Worm (Caenorhabditis elegans) whole organism, L2 larva: Measurements from ENCODE around the gene F23F1.6.

Source experiments
- C34F6.9 ChIP-seq: fragments of 150-350 bp; optimal IDR thresholded peaks from 2 replicates; lab custom pipeline; 2014; ENCODE audit warnings: missing biosample characterization, missing genetic modification characterization
- F13H6.1 ChIP-seq: sonication (generic microtip); optimal IDR thresholded peaks from 2 replicates; lab custom pipeline; 2016; ENCODE audit warnings: missing genetic modification characterization, missing compliant biosample characterization
- R02D3.7 ChIP-seq: fragments of 150-350 bp; optimal IDR thresholded peaks from 2 replicates; lab custom pipeline; 2014; ENCODE audit warnings: missing biosample characterization, missing genetic modification characterization
- Y55F3AM.14 ChIP-seq: fragments of 200-800 bp; sonication (Bioruptor generic); optimal IDR thresholded peaks from 2 replicates; lab custom pipeline; 2018; ENCODE audit warnings: mild to moderate bottlenecking, missing genetic modification characterization, missing compliant biosample characterization
- ZK546.5 ChIP-seq: sonication (generic microtip); optimal IDR thresholded peaks from 2 replicates; lab custom pipeline; 2017; ENCODE audit warnings: missing biosample characterization, missing genetic modification characterization
- alr-1 ChIP-seq: fragments of 150-350 bp; optimal IDR thresholded peaks from 2 replicates; lab custom pipeline; 2014; ENCODE audit warnings: missing biosample characterization, missing genetic modification characterization
- aly-2 ChIP-seq: fragments of 150-350 bp; optimal IDR thresholded peaks from 2 replicates; lab custom pipeline; 2014; ENCODE audit warnings: missing biosample characterization, missing genetic modification characterization
- ama-1 ChIP-seq: fragments of 150-350 bp; optimal IDR thresholded peaks from 2 replicates; lab custom pipeline; 2018; ENCODE audit warnings: inconsistent platforms
- blmp-1 ChIP-seq: sonication (generic microtip); optimal IDR thresholded peaks from 2 replicates; lab custom pipeline; 2017; ENCODE audit warnings: missing genetic modification characterization, mild to moderate bottlenecking, missing compliant biosample characterization, antibody characterized with exemption, moderate library complexity; ENCODE audit not compliant: insufficient read depth
- ceh-16 ChIP-seq: fragments of 150-350 bp; optimal IDR thresholded peaks from 2 replicates; lab custom pipeline; 2014; ENCODE audit warnings: missing biosample characterization, missing genetic modification characterization
- ceh-82 ChIP-seq: fragments of 150-350 bp; optimal IDR thresholded peaks from 2 replicates; lab custom pipeline; 2014; ENCODE audit warnings: missing biosample characterization, missing genetic modification characterization
- crh-2 ChIP-seq: sonication (generic microtip); optimal IDR thresholded peaks from 2 replicates; lab custom pipeline; 2017; ENCODE audit warnings: missing biosample characterization, missing genetic modification characterization
- dmd-4 ChIP-seq: sonication (generic microtip); optimal IDR thresholded peaks from 2 replicates; lab custom pipeline; 2017; ENCODE audit warnings: missing biosample characterization, missing genetic modification characterization
- egl-27 ChIP-seq: sonication (generic microtip); optimal IDR thresholded peaks from 3 replicates; lab custom pipeline; 2017; ENCODE audit warnings: missing biosample characterization, missing genetic modification reagents, missing genetic modification characterization
- elt-1 ChIP-seq: fragments of 150-350 bp; optimal IDR thresholded peaks from 2 replicates; lab custom pipeline; 2014; ENCODE audit warnings: missing biosample characterization, missing genetic modification characterization
- elt-3 ChIP-seq: sonication (generic microtip); optimal IDR thresholded peaks from 2 replicates; lab custom pipeline; 2017; ENCODE audit warnings: missing biosample characterization, missing genetic modification characterization
- fos-1 ChIP-seq: fragments of 150-350 bp; optimal IDR thresholded peaks from 2 replicates; lab custom pipeline; 2014; ENCODE audit warnings: missing biosample characterization, missing genetic modification characterization
- gmeb-1 ChIP-seq: fragments of 150-350 bp; optimal IDR thresholded peaks from 2 replicates; lab custom pipeline; 2014; ENCODE audit warnings: missing biosample characterization, missing genetic modification characterization
- lin-11 ChIP-seq: fragments of 150-350 bp; sonication (generic microtip); optimal IDR thresholded peaks from 2 replicates; lab custom pipeline; 2014; ENCODE audit warnings: missing biosample characterization, missing genetic modification characterization, inconsistent platforms, mixed read lengths
- lin-13 ChIP-seq: fragments of 150-350 bp; optimal IDR thresholded peaks from 2 replicates; lab custom pipeline; 2014; ENCODE audit warnings: missing biosample characterization, missing genetic modification reagents, missing genetic modification characterization
- lin-39 ChIP-seq: fragments of 150-350 bp; optimal IDR thresholded peaks from 2 replicates; lab custom pipeline; 2014; ENCODE audit warnings: missing biosample characterization, missing genetic modification reagents, missing genetic modification characterization
- lsy-2 ChIP-seq, 2 experiments: fragments of 150-350 bp in 1 of 2; sonication (generic microtip) in 1 of 2; optimal IDR thresholded peaks; 2 replicates each; lab custom pipeline; 2014 to 2017; ENCODE audit warnings: missing biosample characterization in 2 of 2, missing genetic modification characterization in 2 of 2
- mab-5 ChIP-seq: fragments of 150-350 bp; optimal IDR thresholded peaks from 2 replicates; lab custom pipeline; 2014; ENCODE audit warnings: missing biosample characterization, missing genetic modification characterization
- mbf-1 ChIP-seq: sonication (generic microtip); optimal IDR thresholded peaks from 2 replicates; lab custom pipeline; 2017; ENCODE audit warnings: missing biosample characterization, missing genetic modification characterization
- mdl-1 ChIP-seq, 2 experiments: fragments of 150-350 bp in 1 of 2; sonication (generic microtip) in 1 of 2; optimal IDR thresholded peaks; 2 replicates each; lab custom pipeline; 2017; ENCODE audit warnings: missing biosample characterization in 2 of 2, missing genetic modification characterization in 2 of 2
- nhr-10 ChIP-seq: sonication (generic microtip); optimal IDR thresholded peaks from 2 replicates; lab custom pipeline; 2017; ENCODE audit warnings: missing biosample characterization, missing genetic modification characterization
- nhr-11 ChIP-seq: fragments of 150-350 bp; optimal IDR thresholded peaks from 2 replicates; lab custom pipeline; 2014; ENCODE audit warnings: missing biosample characterization, missing genetic modification characterization
- nhr-12 ChIP-seq: fragments of 150-350 bp; optimal IDR thresholded peaks from 2 replicates; lab custom pipeline; 2014; ENCODE audit warnings: missing biosample characterization, missing genetic modification characterization
- nhr-129 ChIP-seq: fragments of 150-350 bp; optimal IDR thresholded peaks from 2 replicates; lab custom pipeline; 2014; ENCODE audit warnings: missing biosample characterization, missing genetic modification characterization
- nhr-21 ChIP-seq: fragments of 150-350 bp; optimal IDR thresholded peaks from 2 replicates; lab custom pipeline; 2014; ENCODE audit warnings: missing biosample characterization, missing genetic modification characterization
- nhr-23 ChIP-seq: fragments of 150-350 bp; optimal IDR thresholded peaks from 2 replicates; lab custom pipeline; 2014; ENCODE audit warnings: missing biosample characterization, missing genetic modification reagents, missing genetic modification characterization
- nhr-237 ChIP-seq: fragments of 150-350 bp; optimal IDR thresholded peaks from 2 replicates; lab custom pipeline; 2014; ENCODE audit warnings: missing biosample characterization, missing genetic modification characterization
- nhr-25 ChIP-seq: fragments of 150-350 bp; sonication (generic microtip); optimal IDR thresholded peaks from 3 replicates; lab custom pipeline; 2014; ENCODE audit warnings: missing biosample characterization, missing genetic modification characterization
- nhr-6 ChIP-seq: fragments of 150-350 bp; optimal IDR thresholded peaks from 2 replicates; lab custom pipeline; 2014; ENCODE audit warnings: missing biosample characterization, missing genetic modification characterization
- nhr-77 ChIP-seq: fragments of 150-350 bp; optimal IDR thresholded peaks from 2 replicates; lab custom pipeline; 2014; ENCODE audit warnings: missing biosample characterization, missing genetic modification characterization
- peb-1 ChIP-seq: fragments of 150-350 bp; optimal IDR thresholded peaks from 2 replicates; lab custom pipeline; 2014; ENCODE audit warnings: missing biosample characterization, missing genetic modification characterization
- sem-4 ChIP-seq: fragments of 150-350 bp; optimal IDR thresholded peaks from 2 replicates; lab custom pipeline; 2014; ENCODE audit warnings: missing biosample characterization, missing genetic modification reagents, missing genetic modification characterization
- skn-1 ChIP-seq: sonication (generic microtip); optimal IDR thresholded peaks from 2 replicates; lab custom pipeline; 2017; ENCODE audit warnings: missing biosample characterization, missing genetic modification characterization
- sma-3 ChIP-seq: sonication (generic microtip); optimal IDR thresholded peaks from 2 replicates; lab custom pipeline; 2016; ENCODE audit warnings: missing genetic modification reagents, missing genetic modification characterization, missing compliant biosample characterization
- sma-9 ChIP-seq, 2 experiments: fragments of 150-350 bp in 1 of 2; sonication (generic microtip) in 1 of 2; optimal IDR thresholded peaks; 2 replicates each; lab custom pipeline; 2014 to 2016; ENCODE audit warnings: missing genetic modification characterization in 2 of 2, mild to moderate bottlenecking in 1 of 2, missing biosample characterization in 1 of 2, missing compliant biosample characterization in 1 of 2, missing genetic modification reagents in 1 of 2, moderate library complexity in 1 of 2
- snpc-4 ChIP-seq: fragments of 150-350 bp; optimal IDR thresholded peaks from 2 replicates; lab custom pipeline; 2014; ENCODE audit warnings: missing biosample characterization, missing genetic modification characterization
- unc-39 ChIP-seq: fragments of 150-350 bp; optimal IDR thresholded peaks from 2 replicates; lab custom pipeline; 2014; ENCODE audit warnings: missing biosample characterization, missing genetic modification characterization
- unc-55 ChIP-seq: fragments of 150-350 bp; sonication (generic microtip); optimal IDR thresholded peaks from 3 replicates; lab custom pipeline; 2014; ENCODE audit warnings: missing biosample characterization, missing genetic modification reagents, missing genetic modification characterization
- unc-62 ChIP-seq: fragments of 150-350 bp; optimal IDR thresholded peaks from 2 replicates; lab custom pipeline; 2014; ENCODE audit warnings: missing biosample characterization, missing genetic modification reagents, missing genetic modification characterization
- zag-1 ChIP-seq: fragments of 150-350 bp; optimal IDR thresholded peaks from 2 replicates; lab custom pipeline; 2014; ENCODE audit warnings: missing biosample characterization, missing genetic modification characterization
- ztf-1 ChIP-seq: fragments of 200-800 bp; sonication (Bioruptor generic); conservative IDR thresholded peaks from 2 replicates; pipeline ENCODE4 v1.3.6; 2022; ENCODE audit warnings: missing genetic modification characterization, missing compliant biosample characterization
- ztf-11 ChIP-seq: sonication (generic microtip); optimal IDR thresholded peaks from 2 replicates; lab custom pipeline; 2017; ENCODE audit warnings: missing biosample characterization, missing genetic modification characterization
- ztf-4 ChIP-seq: fragments of 150-350 bp; optimal IDR thresholded peaks from 2 replicates; lab custom pipeline; 2014; ENCODE audit warnings: missing biosample characterization, missing genetic modification characterization

Gene F23F1.6

ce11 chrII:67663-68062 lies 30.6 kb upstream of the F23F1.6 start:
- TF ChIP-seq alr-1 (no peak), snpc-4 (tag; lab: Kevin White, UChicago) (no peak), ceh-82 (no peak), fos-1 (peak; percentile 91)

- TF ChIP-seq nhr-129 (tag; lab: Kevin White, UChicago) (no peak), R02D3.7 (tag; lab: Kevin White, UChicago) (no peak), unc-39 (tag; lab: Kevin White, UChicago) (no peak), elt-3 (tag; lab: Kevin White, UChicago) (no peak), lsy-2 (tag; optimal IDR thresholded peaks at IDR 0.05; lab: Kevin White, UChicago) (peak in 1 of 2 experiments; percentile 40), sem-4 (tag; lab: Kevin White, UChicago) (peak; percentile 68), dmd-4 (tag; lab: Kevin White, UChicago) (no peak), blmp-1 (tag; lab: Kevin White, UChicago) (peak; percentile 63), mab-5 (tag; lab: Kevin White, UChicago) (no peak), fos-1 (peak; percentile 78), nhr-77 (no peak), ama-1 (lab: Kevin White, UChicago) (no peak), nhr-12 (tag; lab: Kevin White, UChicago) (no peak), lin-13 (no peak), lin-39 (tag; lab: Kevin White, UChicago) (no peak), nhr-25 (peak; percentile 73), egl-27 (tag; lab: Kevin White, UChicago) (no peak), ztf-11 (tag; lab: Kevin White, UChicago) (no peak), mbf-1 (tag; lab: Kevin White, UChicago) (no peak), sma-3 (GFP tag; lab: Kevin White, UChicago) (peak; percentile 71), nhr-21 (peak; percentile 67), F13H6.1 (tag; lab: Kevin White, UChicago) (peak; percentile 41), sma-9 (GFP tag; optimal IDR thresholded peaks at IDR 0.05; lab: Kevin White, UChicago) (no peak), sma-9 (tag; optimal IDR thresholded peaks at IDR 0.05; lab: Kevin White, UChicago) (no peak), elt-1 (no peak), ceh-82 (no peak), mdl-1 (tag; optimal IDR thresholded peaks at IDR 0.05; lab: Kevin White, UChicago) (peak in 1 of 2 experiments; percentile 29), nhr-237 (tag; lab: Kevin White, UChicago) (no peak), ZK546.5 (tag; lab: Kevin White, UChicago) (no peak), crh-2 (no peak), unc-62 (no peak), nhr-10 (tag; lab: Kevin White, UChicago) (no peak), zag-1 (tag; lab: Kevin White, UChicago) (no peak), skn-1 (tag; lab: Kevin White, UChicago) (no peak), nhr-23 (tag; lab: Kevin White, UChicago) (no peak), nhr-6 (tag; lab: Kevin White, UChicago) (no peak), lin-11 (tag; lab: Kevin White, UChicago) (no peak), ztf-1 (GFP tag; lab: Robert Waterston, UW) (no peak), snpc-4 (tag; lab: Kevin White, UChicago) (no peak), peb-1 (tag; lab: Kevin White, UChicago) (peak; percentile 95), Y55F3AM.14 (GFP tag; lab: Kevin White, UChicago) (peak; percentile 23), ceh-16 (tag; lab: Kevin White, UChicago) (no peak), alr-1 (no peak), ztf-4 (tag; lab: Kevin White, UChicago) (no peak), aly-2 (tag; lab: Kevin White, UChicago) (no peak), gmeb-1 (tag; lab: Kevin White, UChicago) (no peak), C34F6.9 (tag; lab: Kevin White, UChicago) (peak; percentile 29), nhr-11 (no peak), unc-55 (GFP tag; lab: Kevin White, UChicago) (no peak)
These were observed 29.2 kb upstream of the F23F1.6 start for ce11 chrII:66322-66721.
